Fruit fly (Drosophila melanogaster): ENCODE data around the gene path.

Gene path

DNA sequence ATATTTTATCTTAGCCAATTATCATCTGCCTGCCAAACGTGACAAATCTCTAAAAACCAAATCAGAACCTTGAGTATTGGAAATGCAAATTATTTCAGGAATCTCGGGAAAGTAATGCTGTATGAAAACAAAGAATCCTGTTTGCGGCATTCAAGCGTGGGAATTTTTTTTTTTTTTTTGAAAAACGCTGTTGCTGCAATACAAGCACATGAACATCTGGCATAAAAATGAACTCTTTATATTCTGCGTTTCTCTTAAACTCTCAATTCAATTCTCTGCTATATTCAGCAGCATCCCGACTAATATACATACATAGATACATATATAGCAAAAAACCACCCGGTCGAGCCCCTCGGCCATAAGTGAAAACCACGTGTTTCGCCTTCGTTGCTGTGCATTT is 3.8 kb downstream of the path start:
- TF ChIP-seq brk (GFP tag; optimal IDR thresholded peaks at IDR 0.05) (no peak), woc (GFP tag; optimal IDR thresholded peaks at IDR 0.05) (no peak), tai (GFP tag; optimal IDR thresholded peaks at IDR 0.05) (no peak), Myc (optimal IDR thresholded peaks at IDR 0.05) (no peak), Rel (GFP tag; optimal IDR thresholded peaks at IDR 0.05) (no peak), Rel (tag; optimal IDR thresholded peaks at IDR 0.05) (no peak), Hr83 (GFP tag; optimal IDR thresholded peaks at IDR 0.05; ENCODE audit: poor library complexity, severe bottlenecking) (no peak), CG32264 (GFP tag; optimal IDR thresholded peaks at IDR 0.05) (no peak), Jra (GFP tag; optimal IDR thresholded peaks at IDR 0.05) (no peak), GATAd (GFP tag; optimal IDR thresholded peaks at IDR 0.05) (no peak), dl (GFP tag; optimal IDR thresholded peaks at IDR 0.05; ENCODE audit: insufficient read depth in 1 of 2, partially characterized antibody in 2 of 2) (no peak)

dm6 chr3L:9499919-9500807 is 5.0 kb downstream of the path start:
- no peak for TF ChIP-seq Rel (GFP tag; optimal IDR thresholded peaks at IDR 0.05)
- peak; percentile 80 for TF ChIP-seq Rel (tag; optimal IDR thresholded peaks at IDR 0.05)
- no peak for TF ChIP-seq sv (GFP tag; optimal IDR thresholded peaks at IDR 0.05)

- no peak for TF ChIP-seq Dif (GFP tag; optimal IDR thresholded peaks at IDR 0.05; ENCODE audit: partially characterized antibody)
- TF ChIP-seq Jra (GFP tag; optimal IDR thresholded peaks at IDR 0.05): no peak
- no peak for TF ChIP-seq Mio (GFP tag; optimal IDR thresholded peaks at IDR 0.05)
- no peak for TF ChIP-seq h (GFP tag; optimal IDR thresholded peaks at IDR 0.05)
- TF ChIP-seq Myc (optimal IDR thresholded peaks at IDR 0.05): no peak
- no peak for TF ChIP-seq dl (GFP tag; optimal IDR thresholded peaks at IDR 0.05; ENCODE audit: insufficient read depth in 1 of 2, partially characterized antibody in 2 of 2)
- TF ChIP-seq OdsH (GFP tag; optimal IDR thresholded peaks at IDR 0.05): no peak
- no peak for TF ChIP-seq CG9705 (GFP tag; optimal IDR thresholded peaks at IDR 0.05)
- TF ChIP-seq tai (GFP tag; optimal IDR thresholded peaks at IDR 0.05): no peak
- TF ChIP-seq N (GFP tag; optimal IDR thresholded peaks at IDR 0.05): no peak
- TF ChIP-seq CG32264 (GFP tag; optimal IDR thresholded peaks at IDR 0.05): no peak
Observed at dm6 chr3L:9497981-9498619, 7.0 kb downstream of the path start.

DNA sequence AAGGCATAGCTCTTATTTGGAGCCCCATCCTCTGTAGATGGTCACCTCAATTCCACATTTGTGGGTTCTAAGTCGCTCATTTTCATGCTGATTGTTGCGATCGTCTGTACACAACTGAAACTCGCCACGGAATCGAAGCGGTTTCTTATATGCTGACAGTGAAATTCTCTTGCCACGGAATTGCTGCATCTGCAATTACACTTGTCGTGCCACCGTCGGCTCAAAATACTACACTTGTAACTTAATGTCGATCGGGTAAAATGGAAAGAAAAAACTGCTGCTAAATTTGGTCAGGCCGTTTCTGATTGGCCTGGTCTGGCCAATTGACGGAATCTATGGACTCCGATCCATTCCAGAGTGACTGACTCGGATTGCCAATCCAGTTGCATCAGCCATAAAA is 7.9 kb downstream of the path start:
- TF ChIP-seq fru (GFP tag; optimal IDR thresholded peaks at IDR 0.05) (no peak), woc (GFP tag; optimal IDR thresholded peaks at IDR 0.05) (no peak), jim (GFP tag; optimal IDR thresholded peaks at IDR 0.05) (no peak), ey (GFP tag; optimal IDR thresholded peaks at IDR 0.05) (no peak), brk (GFP tag; optimal IDR thresholded peaks at IDR 0.05) (no peak), Dfd (GFP tag; optimal IDR thresholded peaks at IDR 0.05) (no peak), Rel (GFP tag; optimal IDR thresholded peaks at IDR 0.05) (no peak), Rel (tag; optimal IDR thresholded peaks at IDR 0.05) (no peak), CrebA (GFP tag; optimal IDR thresholded peaks at IDR 0.05; ENCODE audit: borderline replicate concordance) (no peak), Myc (optimal IDR thresholded peaks at IDR 0.05) (no peak), Hnf4 (GFP tag; optimal IDR thresholded peaks at IDR 0.05) (no peak), CG32264 (GFP tag; optimal IDR thresholded peaks at IDR 0.05) (no peak), sv (GFP tag; optimal IDR thresholded peaks at IDR 0.05) (no peak), sage (GFP tag; optimal IDR thresholded peaks at IDR 0.05) (no peak), foxo (GFP tag; optimal IDR thresholded peaks at IDR 0.05) (no peak), pan (optimal IDR thresholded peaks at IDR 0.05) (no peak), dl (GFP tag; optimal IDR thresholded peaks at IDR 0.05; ENCODE audit: insufficient read depth in 1 of 2, partially characterized antibody in 2 of 2) (no peak), OdsH (GFP tag; optimal IDR thresholded peaks at IDR 0.05) (no peak), br (GFP tag; optimal IDR thresholded peaks at IDR 0.05) (no peak), Vsx2 (GFP tag; optimal IDR thresholded peaks at IDR 0.05; ENCODE audit: partially characterized antibody) (no peak)

- TF ChIP-seq Sp1 (GFP tag; optimal IDR thresholded peaks at IDR 0.05): no peak
- no peak for TF ChIP-seq CrebA (GFP tag; optimal IDR thresholded peaks at IDR 0.05; ENCODE audit: borderline replicate concordance)
- no peak for TF ChIP-seq pan (optimal IDR thresholded peaks at IDR 0.05)
- no peak for TF ChIP-seq sage (GFP tag; optimal IDR thresholded peaks at IDR 0.05)
- TF ChIP-seq HLH106 (tag; optimal IDR thresholded peaks at IDR 0.05): no peak
- TF ChIP-seq Mio (GFP tag; optimal IDR thresholded peaks at IDR 0.05): no peak
- no peak for TF ChIP-seq GATAd (GFP tag; optimal IDR thresholded peaks at IDR 0.05)
- no peak for TF ChIP-seq sv (GFP tag; optimal IDR thresholded peaks at IDR 0.05)
- TF ChIP-seq Dfd (GFP tag; optimal IDR thresholded peaks at IDR 0.05): no peak
- TF ChIP-seq fru (GFP tag; optimal IDR thresholded peaks at IDR 0.05): no peak
- no peak for TF ChIP-seq jim (GFP tag; optimal IDR thresholded peaks at IDR 0.05)
- TF ChIP-seq CG32264 (GFP tag; optimal IDR thresholded peaks at IDR 0.05): no peak
Observed at dm6 chr3L:9492115-9492514, 13.0 kb downstream of the path start, which contains the start of gene CG32037. CG32037 (minus strand) TSS chr3L:9492215.

Measured in whole organism, wandering third instar larva.